Fruit fly (Drosophila melanogaster): ENCODE results near the gene CG6974.

The CG6974 gene

DNA sequence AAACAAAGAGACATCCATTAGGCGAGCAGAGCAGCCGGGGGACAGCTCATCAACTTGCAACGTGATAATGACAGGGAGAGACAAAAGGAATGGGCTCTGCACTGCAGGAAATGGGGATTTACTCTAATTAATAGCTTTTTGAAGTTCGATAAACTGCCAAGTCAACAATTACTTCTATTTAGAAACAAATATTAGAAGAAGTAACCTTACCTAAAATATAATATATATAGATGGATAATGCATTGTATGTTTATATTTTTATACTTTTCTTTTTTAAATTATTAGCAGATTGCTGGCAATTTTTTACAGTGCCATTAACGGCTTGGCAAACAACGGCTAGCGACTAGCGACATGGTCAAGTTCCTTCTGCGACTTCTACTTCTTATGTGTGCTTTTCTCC lies 34.5 kb upstream of the CG6974 start:
- TF ChIP-seq CrebA (GFP tag; optimal IDR thresholded peaks at IDR 0.05; ENCODE audit: borderline replicate concordance) (no peak), br (GFP tag; optimal IDR thresholded peaks at IDR 0.05) (no peak), jim (GFP tag; optimal IDR thresholded peaks at IDR 0.05) (no peak), Rel (GFP tag; optimal IDR thresholded peaks at IDR 0.05) (no peak), Rel (tag; optimal IDR thresholded peaks at IDR 0.05) (no peak), sv (GFP tag; optimal IDR thresholded peaks at IDR 0.05) (no peak), dsf (GFP tag; optimal IDR thresholded peaks at IDR 0.05; ENCODE audit: borderline replicate concordance) (no peak), Vsx2 (GFP tag; optimal IDR thresholded peaks at IDR 0.05; ENCODE audit: partially characterized antibody) (no peak), sage (GFP tag; optimal IDR thresholded peaks at IDR 0.05) (no peak), brk (GFP tag; optimal IDR thresholded peaks at IDR 0.05) (no peak), fru (GFP tag; optimal IDR thresholded peaks at IDR 0.05) (no peak), Hr78 (GFP tag; optimal IDR thresholded peaks at IDR 0.05) (no peak), CG32264 (GFP tag; optimal IDR thresholded peaks at IDR 0.05) (no peak), usp (GFP tag; optimal IDR thresholded peaks at IDR 0.05) (no peak), HLH106 (tag; optimal IDR thresholded peaks at IDR 0.05) (no peak), Abd-B (GFP tag; optimal IDR thresholded peaks at IDR 0.05) (no peak)

DNA sequence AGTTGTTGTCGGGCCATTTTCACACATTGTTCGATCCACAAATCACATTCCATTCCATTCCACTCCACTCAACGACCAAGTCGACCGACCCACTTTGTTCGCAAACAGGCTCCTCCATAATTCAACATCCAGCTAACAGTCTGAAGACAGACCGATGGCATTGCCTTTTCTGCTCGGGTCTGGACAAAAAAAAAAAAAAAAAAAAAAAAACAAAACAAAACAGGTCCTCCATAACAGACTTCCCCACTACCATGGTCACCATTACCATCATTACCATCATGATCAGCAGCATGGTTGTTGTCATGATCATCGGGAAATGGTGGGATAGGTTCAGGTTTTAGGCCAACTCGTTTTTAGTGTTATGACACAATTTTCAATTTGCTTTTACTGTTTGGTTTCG lies 33.1 kb upstream of the CG6974 start:
- TF ChIP-seq psq (GFP tag; optimal IDR thresholded peaks at IDR 0.05) = peak; percentile 23
- TF ChIP-seq Hr78 (GFP tag; optimal IDR thresholded peaks at IDR 0.05) = no peak
- no peak for TF ChIP-seq Rel (GFP tag; optimal IDR thresholded peaks at IDR 0.05)
- no peak for TF ChIP-seq Rel (tag; optimal IDR thresholded peaks at IDR 0.05)

DNA sequence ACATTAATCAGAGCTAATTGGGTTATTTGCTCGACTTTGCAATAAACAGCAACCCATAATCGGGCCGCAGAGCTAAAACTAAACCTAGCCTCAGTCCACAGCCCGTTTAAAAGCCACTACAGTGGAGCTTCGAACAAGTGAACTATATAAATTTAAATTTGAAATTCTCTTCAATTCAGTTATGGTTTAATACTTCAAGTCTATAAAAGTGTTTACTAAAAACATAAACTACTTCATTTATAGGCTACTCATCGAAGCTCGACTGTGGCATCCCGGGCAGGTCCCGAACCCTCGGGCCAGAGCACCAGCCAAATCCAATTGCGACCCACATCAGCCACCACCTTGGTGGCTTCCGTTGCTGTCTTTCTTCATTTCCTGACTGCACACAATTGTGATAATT lies 31.1 kb upstream of the CG6974 start:
- TF ChIP-seq ey (GFP tag; optimal IDR thresholded peaks at IDR 0.05) = no peak
- no peak for TF ChIP-seq rgr (GFP tag; optimal IDR thresholded peaks at IDR 0.05)
- no peak for TF ChIP-seq Hr78 (GFP tag; optimal IDR thresholded peaks at IDR 0.05)
- TF ChIP-seq HLH106 (tag; optimal IDR thresholded peaks at IDR 0.05) = no peak
- TF ChIP-seq woc (GFP tag; optimal IDR thresholded peaks at IDR 0.05) = no peak
- no peak for TF ChIP-seq Mio (GFP tag; optimal IDR thresholded peaks at IDR 0.05)
- TF ChIP-seq N (GFP tag; optimal IDR thresholded peaks at IDR 0.05) = no peak
- TF ChIP-seq Abd-B (GFP tag; optimal IDR thresholded peaks at IDR 0.05) = no peak
- no peak for TF ChIP-seq pan (optimal IDR thresholded peaks at IDR 0.05)
- TF ChIP-seq Rel (GFP tag; optimal IDR thresholded peaks at IDR 0.05) = no peak
- TF ChIP-seq Rel (tag; optimal IDR thresholded peaks at IDR 0.05) = no peak
- no peak for TF ChIP-seq lola (GFP tag; optimal IDR thresholded peaks at IDR 0.05)
- no peak for TF ChIP-seq CrebA (GFP tag; optimal IDR thresholded peaks at IDR 0.05; ENCODE audit: borderline replicate concordance)
- no peak for TF ChIP-seq dl (GFP tag; optimal IDR thresholded peaks at IDR 0.05; ENCODE audit: insufficient read depth in 1 of 2, partially characterized antibody in 2 of 2)
- no peak for TF ChIP-seq Hr83 (GFP tag; optimal IDR thresholded peaks at IDR 0.05; ENCODE audit: poor library complexity, severe bottlenecking)
- TF ChIP-seq Dif (GFP tag; optimal IDR thresholded peaks at IDR 0.05; ENCODE audit: partially characterized antibody) = no peak
- no peak for TF ChIP-seq Myc (optimal IDR thresholded peaks at IDR 0.05)
- no peak for TF ChIP-seq jim (GFP tag; optimal IDR thresholded peaks at IDR 0.05)

DNA sequence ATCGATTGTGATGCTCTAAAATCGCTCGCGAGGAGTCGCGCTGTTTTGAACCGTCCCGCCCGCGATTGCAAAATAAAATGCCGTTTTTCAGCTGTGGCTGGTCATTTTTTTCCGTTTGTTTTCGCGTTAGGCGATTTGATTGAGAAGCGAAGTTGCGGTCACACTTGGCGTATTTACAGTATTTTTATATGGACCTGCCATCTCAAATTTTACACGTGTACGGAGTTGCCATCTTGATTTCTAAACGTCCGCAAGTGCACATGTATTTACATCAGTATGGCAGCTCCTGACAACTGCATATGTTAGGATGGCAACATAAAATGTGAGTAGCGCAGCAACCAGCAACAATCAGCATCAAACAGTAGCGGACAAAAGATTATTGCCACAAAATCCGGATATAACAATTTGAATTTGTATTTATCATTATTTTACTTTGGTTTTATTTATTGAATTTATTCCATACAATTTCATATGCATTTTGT lies 16.5 kb upstream of the CG6974 start, which contains the start of gene CG6966:
Gene CG6966, minus strand, starts transcription at position 82 of the 482 bp plus-strand sequence.
- peak; percentile 96 for TF ChIP-seq sv (GFP tag; optimal IDR thresholded peaks at IDR 0.05)
- peak; percentile 14 to 90 for TF ChIP-seq foxo (GFP tag; optimal IDR thresholded peaks at IDR 0.05)
- TF ChIP-seq CG9705 (GFP tag; optimal IDR thresholded peaks at IDR 0.05) = peak; percentile 93
- no peak for TF ChIP-seq N (GFP tag; optimal IDR thresholded peaks at IDR 0.05)
- TF ChIP-seq ey (GFP tag; optimal IDR thresholded peaks at IDR 0.05) = peak; percentile 78
- peak; percentile 25 for TF ChIP-seq jim (GFP tag; optimal IDR thresholded peaks at IDR 0.05)
- peak; percentile 53 for TF ChIP-seq CG32264 (GFP tag; optimal IDR thresholded peaks at IDR 0.05)
- peak; percentile 3 to 73 for TF ChIP-seq dl (GFP tag; optimal IDR thresholded peaks at IDR 0.05; ENCODE audit: insufficient read depth in 1 of 2, partially characterized antibody in 2 of 2)
- no peak for TF ChIP-seq Rel (GFP tag; optimal IDR thresholded peaks at IDR 0.05)
- peak; percentile 67 for TF ChIP-seq Rel (tag; optimal IDR thresholded peaks at IDR 0.05)
- TF ChIP-seq pan (optimal IDR thresholded peaks at IDR 0.05) = no peak
- peak; percentile 60 for TF ChIP-seq sage (GFP tag; optimal IDR thresholded peaks at IDR 0.05)
- TF ChIP-seq tai (GFP tag; optimal IDR thresholded peaks at IDR 0.05) = no peak
- TF ChIP-seq HLH106 (tag; optimal IDR thresholded peaks at IDR 0.05) = peak; percentile 82
- peak; percentile 50 for TF ChIP-seq psq (GFP tag; optimal IDR thresholded peaks at IDR 0.05)
- peak; percentile 75 for TF ChIP-seq Vsx2 (GFP tag; optimal IDR thresholded peaks at IDR 0.05; ENCODE audit: partially characterized antibody)
- TF ChIP-seq dmrt93B (GFP tag; optimal IDR thresholded peaks at IDR 0.05) = peak; percentile 95
- peak; percentile 79 for TF ChIP-seq Mio (GFP tag; optimal IDR thresholded peaks at IDR 0.05)
- peak; percentile 88 for TF ChIP-seq h (GFP tag; optimal IDR thresholded peaks at IDR 0.05)
- peak; percentile 85 for TF ChIP-seq GATAd (GFP tag; optimal IDR thresholded peaks at IDR 0.05)
- peak; percentile 95 for TF ChIP-seq rgr (GFP tag; optimal IDR thresholded peaks at IDR 0.05)
- TF ChIP-seq br (GFP tag; optimal IDR thresholded peaks at IDR 0.05) = peak; percentile 81
- TF ChIP-seq Dif (GFP tag; optimal IDR thresholded peaks at IDR 0.05; ENCODE audit: partially characterized antibody) = peak; percentile 98
- TF ChIP-seq Hr78 (GFP tag; optimal IDR thresholded peaks at IDR 0.05) = no peak
- peak; percentile 63 for TF ChIP-seq Myc (optimal IDR thresholded peaks at IDR 0.05)
- no peak for TF ChIP-seq usp (GFP tag; optimal IDR thresholded peaks at IDR 0.05)
- no peak for TF ChIP-seq lola (GFP tag; optimal IDR thresholded peaks at IDR 0.05)
- peak; percentile 72 for TF ChIP-seq Jra (GFP tag; optimal IDR thresholded peaks at IDR 0.05)
- TF ChIP-seq Hnf4 (GFP tag; optimal IDR thresholded peaks at IDR 0.05) = peak; percentile 91
- no peak for TF ChIP-seq Abd-B (GFP tag; optimal IDR thresholded peaks at IDR 0.05)
- TF ChIP-seq CrebA (GFP tag; optimal IDR thresholded peaks at IDR 0.05; ENCODE audit: borderline replicate concordance) = no peak
- peak; percentile 77 for TF ChIP-seq OdsH (GFP tag; optimal IDR thresholded peaks at IDR 0.05)
- TF ChIP-seq Sp1 (GFP tag; optimal IDR thresholded peaks at IDR 0.05) = peak; percentile 75
- TF ChIP-seq dsf (GFP tag; optimal IDR thresholded peaks at IDR 0.05; ENCODE audit: borderline replicate concordance) = peak; percentile 60
- peak; percentile 86 for TF ChIP-seq Hr83 (GFP tag; optimal IDR thresholded peaks at IDR 0.05; ENCODE audit: poor library complexity, severe bottlenecking)
- no peak for TF ChIP-seq Dfd (GFP tag; optimal IDR thresholded peaks at IDR 0.05)
- peak; percentile 70 for TF ChIP-seq brk (GFP tag; optimal IDR thresholded peaks at IDR 0.05)
